Fruit fly (Drosophila melanogaster) whole organism, wandering third instar larva: ENCODE measurements around the gene CG2926.
A peak's percentile ranks its signal among the peaks of the same experiment; 100 is the strongest.

ENCODE experiments used
- CG32264 ChIP-seq: fragments of 200-800 bp; sonication (Bioruptor generic); optimal IDR thresholded peaks from 2 replicates; lab custom pipeline; 2016; ENCODE audit warnings: missing biosample characterization, missing genetic modification characterization
- CG9705 ChIP-seq: fragments of 200-800 bp; sonication (Bioruptor generic); optimal IDR thresholded peaks from 2 replicates; lab custom pipeline; 2018; ENCODE audit warnings: missing biosample characterization, mild to moderate bottlenecking, missing genetic modification characterization
- CrebA ChIP-seq: fragments of 200-800 bp; sonication (Bioruptor generic); optimal IDR thresholded peaks from 2 replicates; lab custom pipeline; 2016; ENCODE audit warnings: missing biosample characterization, mild to moderate bottlenecking, missing genetic modification characterization, borderline replicate concordance
- Dfd ChIP-seq: fragments of >200 bp; optimal IDR thresholded peaks from 2 replicates; lab custom pipeline; 2017; ENCODE audit warnings: missing biosample characterization, missing genetic modification characterization
- Dif ChIP-seq: fragments of 200-275, 200-300 bp; sonication (Bioruptor generic); optimal IDR thresholded peaks from 2 replicates; lab custom pipeline; 2018; ENCODE audit warnings: missing biosample characterization, missing genetic modification characterization; ENCODE audit not compliant: partially characterized antibody
- GATAd ChIP-seq: sonication (Bioruptor generic); optimal IDR thresholded peaks from 2 replicates; lab custom pipeline; 2016; ENCODE audit warnings: missing biosample characterization, missing genetic modification characterization
- Hnf4 ChIP-seq: fragments of 200-800 bp; sonication (Bioruptor generic); optimal IDR thresholded peaks from 2 replicates; lab custom pipeline; 2016; ENCODE audit warnings: missing biosample characterization, mild to moderate bottlenecking, missing genetic modification characterization
- Hr78 ChIP-seq: fragments of >200 bp; optimal IDR thresholded peaks from 2 replicates; lab custom pipeline; 2017; ENCODE audit warnings: missing biosample characterization, missing genetic modification characterization
- Hr83 ChIP-seq: fragments of 200-300 bp; sonication (Bioruptor generic); optimal IDR thresholded peaks from 2 replicates; lab custom pipeline; 2016; ENCODE audit warnings: missing biosample characterization, mild to moderate bottlenecking, missing genetic modification characterization, moderate library complexity; ENCODE audit not compliant: poor library complexity, severe bottlenecking
- Mio ChIP-seq: sonication (Bioruptor generic); optimal IDR thresholded peaks from 2 replicates; lab custom pipeline; 2016; ENCODE audit warnings: missing biosample characterization, missing genetic modification characterization
- Myc ChIP-seq: fragments of >200 bp; optimal IDR thresholded peaks from 2 replicates; lab custom pipeline; 2017
- OdsH ChIP-seq: fragments of 200-800 bp; sonication (Bioruptor generic); optimal IDR thresholded peaks from 2 replicates; lab custom pipeline; 2016; ENCODE audit warnings: missing biosample characterization, mild to moderate bottlenecking, missing genetic modification characterization
- Rel ChIP-seq, 2 experiments: fragments of 200-800 bp; sonication (Bioruptor generic) in 1 of 2; optimal IDR thresholded peaks; 2 replicates in 1 of 2; 3 replicates in 1 of 2; lab custom pipeline; 2016 to 2019; ENCODE audit warnings: mild to moderate bottlenecking in 2 of 2, missing biosample characterization in 2 of 2, missing genetic modification characterization in 2 of 2, moderate library complexity in 1 of 2
- Sp1 ChIP-seq: fragments of 200-800 bp; sonication (Bioruptor generic); optimal IDR thresholded peaks from 3 replicates; lab custom pipeline; 2019; ENCODE audit warnings: missing biosample characterization, mild to moderate bottlenecking, missing genetic modification characterization, moderate library complexity
- Vsx2 ChIP-seq: fragments of 200-300, 225-300 bp; sonication (Bioruptor generic); optimal IDR thresholded peaks from 2 replicates; lab custom pipeline; 2018; ENCODE audit warnings: missing biosample characterization, missing genetic modification characterization; ENCODE audit not compliant: partially characterized antibody
- br ChIP-seq: fragments of 200-800 bp; sonication (Bioruptor generic); optimal IDR thresholded peaks from 2 replicates; lab custom pipeline; 2016; ENCODE audit warnings: missing biosample characterization, missing genetic modification characterization
- brk ChIP-seq: fragments of 200-800 bp; sonication (Bioruptor generic); optimal IDR thresholded peaks from 2 replicates; lab custom pipeline; 2016; ENCODE audit warnings: missing biosample characterization, mild to moderate bottlenecking, missing genetic modification characterization
- dl ChIP-seq, 2 experiments: fragments of 175-275, 200-275 bp in 1 of 2; fragments of 200-275 bp in 1 of 2; sonication (Bioruptor generic); optimal IDR thresholded peaks; lab custom pipeline; 2018; ENCODE audit warnings: mild to moderate bottlenecking in 2 of 2, missing biosample characterization in 2 of 2, missing genetic modification characterization in 2 of 2, moderate library complexity in 2 of 2; ENCODE audit not compliant: partially characterized antibody in 2 of 2, insufficient read depth in 1 of 2
- dmrt93B ChIP-seq: fragments of 200-800 bp; sonication (Bioruptor generic); optimal IDR thresholded peaks from 2 replicates; lab custom pipeline; 2018; ENCODE audit warnings: missing biosample characterization, mild to moderate bottlenecking, missing genetic modification characterization
- dsf ChIP-seq: sonication (Bioruptor generic); optimal IDR thresholded peaks from 2 replicates; lab custom pipeline; 2016; ENCODE audit warnings: missing biosample characterization, missing genetic modification characterization, borderline replicate concordance
- ey ChIP-seq: fragments of 200-800 bp; sonication (Bioruptor generic); optimal IDR thresholded peaks from 2 replicates; lab custom pipeline; 2016; ENCODE audit warnings: missing biosample characterization, missing genetic modification characterization
- fru ChIP-seq: fragments of 200-800 bp; sonication (Bioruptor generic); optimal IDR thresholded peaks from 3 replicates; lab custom pipeline; 2016; ENCODE audit warnings: missing biosample characterization, mild to moderate bottlenecking, missing genetic modification characterization
- h ChIP-seq: fragments of 200-800 bp; sonication (Bioruptor generic); optimal IDR thresholded peaks from 3 replicates; lab custom pipeline; 2016; ENCODE audit warnings: missing biosample characterization, mild to moderate bottlenecking, missing genetic modification characterization
- jim ChIP-seq: fragments of 175-275, 200-325 bp; sonication (Bioruptor generic); optimal IDR thresholded peaks from 2 replicates; lab custom pipeline; 2016; ENCODE audit warnings: missing biosample characterization, mild to moderate bottlenecking, missing genetic modification characterization
- lola ChIP-seq: fragments of >200 bp; optimal IDR thresholded peaks from 2 replicates; lab custom pipeline; 2017; ENCODE audit warnings: missing biosample characterization, missing genetic modification characterization
- pan ChIP-seq: fragments of >200 bp; optimal IDR thresholded peaks from 2 replicates; lab custom pipeline; 2017
- psq ChIP-seq: fragments of 200-800 bp; sonication (Bioruptor generic); optimal IDR thresholded peaks from 3 replicates; lab custom pipeline; 2017; ENCODE audit warnings: missing biosample characterization, mild to moderate bottlenecking, missing genetic modification characterization, moderate library complexity
- rgr ChIP-seq: fragments of 200-800 bp; sonication (Bioruptor generic); optimal IDR thresholded peaks from 3 replicates; lab custom pipeline; 2016; ENCODE audit warnings: missing biosample characterization, mild to moderate bottlenecking, missing genetic modification characterization
- sage ChIP-seq: fragments of 200-800 bp; sonication (Bioruptor generic); optimal IDR thresholded peaks from 2 replicates; lab custom pipeline; 2016; ENCODE audit warnings: missing biosample characterization, mild to moderate bottlenecking, missing genetic modification characterization
- sv ChIP-seq: fragments of 200-800 bp; sonication (Bioruptor generic); optimal IDR thresholded peaks from 3 replicates; lab custom pipeline; 2016; ENCODE audit warnings: missing biosample characterization, missing genetic modification characterization
- tai ChIP-seq: sonication (Bioruptor generic); optimal IDR thresholded peaks from 2 replicates; lab custom pipeline; 2016; ENCODE audit warnings: missing biosample characterization, missing genetic modification characterization
- woc ChIP-seq: sonication (Bioruptor generic); optimal IDR thresholded peaks from 2 replicates; lab custom pipeline; 2016; ENCODE audit warnings: missing biosample characterization, mild to moderate bottlenecking, missing genetic modification characterization

Gene CG2926

DNA sequence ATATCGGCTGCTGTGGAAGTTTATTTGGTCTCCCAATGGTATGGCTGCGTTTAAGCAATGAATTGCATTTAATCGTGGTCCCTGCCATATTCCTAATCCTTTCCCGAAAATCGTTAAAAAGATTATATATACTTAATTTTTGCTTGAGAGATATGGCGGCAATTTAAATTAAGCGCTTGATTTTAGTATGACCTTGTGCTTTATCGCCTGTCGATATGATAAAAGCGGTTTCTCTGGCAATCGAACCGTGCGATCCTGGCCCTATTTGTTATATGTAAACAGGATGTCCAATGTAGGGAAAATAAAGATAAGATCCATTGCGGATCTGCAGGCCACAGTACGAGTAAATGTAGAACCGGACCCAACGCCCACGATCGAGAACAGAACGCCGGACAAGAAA lies 33.3 kb downstream of the CG2926 start, which contains the start of gene Snm1:
Gene Snm1, plus strand, starts transcription at position 233 of the 400 bp plus-strand sequence.
- no peak for TF ChIP-seq dmrt93B (GFP tag; lab: Kevin White, UChicago)
- peak; percentile 71 for TF ChIP-seq Dif (GFP tag; lab: Kevin White, UChicago)
- no peak for TF ChIP-seq GATAd (GFP tag; lab: Kevin White, UChicago)
- TF ChIP-seq h = no peak
- peak; percentile 91 for TF ChIP-seq Vsx2 (GFP tag; lab: Kevin White, UChicago)
- TF ChIP-seq, all 38 proteins: peak for 2

DNA sequence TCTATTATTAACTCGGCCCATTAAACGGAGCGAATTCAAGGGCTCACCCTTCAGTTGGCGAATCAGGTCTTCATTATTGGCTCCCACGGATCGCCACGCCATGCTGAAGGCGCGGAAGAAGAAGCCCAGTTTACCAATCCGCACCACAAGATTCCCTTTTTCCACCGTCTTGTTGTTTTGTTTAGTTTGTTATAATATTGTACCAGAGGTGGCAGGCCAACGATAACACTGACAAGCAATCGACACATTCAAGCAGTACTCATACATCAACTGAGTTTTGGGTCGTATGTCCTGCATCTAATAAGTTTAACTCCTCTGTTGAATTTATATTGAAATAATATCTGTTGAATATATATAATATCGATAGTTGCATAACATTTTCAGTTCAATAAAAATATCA lies 34.1 kb downstream of the CG2926 start, which contains the start of gene Pcmt:
Gene Pcmt, minus strand, starts transcription at position 235 of the 400 bp plus-strand sequence.
- TF ChIP-seq br (no peak), Vsx2 (GFP tag; lab: Kevin White, UChicago) (no peak), CG9705 (no peak), Myc (lab: Kevin White, UChicago) (no peak), h (no peak), brk (GFP tag; lab: Kevin White, UChicago) (no peak), fru (GFP tag; lab: Kevin White, UChicago) (no peak), OdsH (no peak), pan (lab: Kevin White, UChicago) (no peak), Dfd (GFP tag; lab: Kevin White, UChicago) (no peak), ey (GFP tag; lab: Kevin White, UChicago) (no peak), Sp1 (GFP tag; lab: Kevin White, UChicago) (no peak), Rel (GFP tag; optimal IDR thresholded peaks at IDR 0.05; lab: Kevin White, UChicago) (no peak), Rel (tag; optimal IDR thresholded peaks at IDR 0.05; lab: Kevin White, UChicago) (no peak), dl (GFP tag; optimal IDR thresholded peaks at IDR 0.05; lab: Kevin White, UChicago; ENCODE audit: insufficient read depth in 1 of 2, partially characterized antibody in 2 of 2) (no peak), Mio (GFP tag; lab: Kevin White, UChicago) (no peak)

DNA sequence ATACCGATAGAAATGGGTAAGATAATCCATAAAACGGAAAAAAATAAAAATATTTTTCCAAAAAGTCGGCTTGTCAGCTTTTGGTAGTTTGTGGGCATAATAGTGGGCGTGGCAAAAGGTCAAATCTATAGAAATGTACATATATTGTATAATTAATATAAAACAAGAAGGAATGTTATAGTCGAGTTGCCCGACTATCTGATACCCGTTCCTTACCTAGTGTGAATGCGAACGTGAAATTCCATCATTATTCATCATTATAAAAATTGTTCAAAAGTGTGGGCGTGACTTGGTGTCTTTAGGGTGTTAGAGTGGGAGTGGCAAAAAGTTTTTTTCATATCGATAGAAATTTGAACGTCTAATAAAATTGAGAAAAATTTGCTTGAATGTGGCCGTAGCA lies 36.6 kb downstream of the CG2926 start:
- no peak for TF ChIP-seq OdsH
- TF ChIP-seq woc (GFP tag; lab: Kevin White, UChicago) = no peak
- TF ChIP-seq brk (GFP tag; lab: Kevin White, UChicago) = no peak
- TF ChIP-seq jim (GFP tag; lab: Kevin White, UChicago) = no peak

DNA sequence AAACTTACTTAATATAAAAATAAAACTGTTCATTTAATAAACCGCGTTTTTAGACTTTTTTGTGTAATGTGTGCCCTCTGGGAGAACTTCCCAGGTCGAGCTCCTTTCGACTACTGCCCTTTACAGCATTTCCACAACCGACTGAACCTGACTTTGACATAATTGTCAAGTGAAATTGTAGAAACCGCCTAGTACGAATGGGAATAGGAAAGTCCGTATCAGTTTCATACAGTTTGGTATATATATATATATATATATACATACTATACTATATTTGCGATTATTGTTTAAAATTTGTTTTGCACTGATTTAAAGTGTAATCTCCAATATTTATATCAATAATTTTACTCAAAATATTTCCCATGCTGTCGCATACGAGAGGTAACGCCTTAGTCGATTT lies 37.1 kb downstream of the CG2926 start, which contains the start of gene mia:
Gene mia, minus strand, starts transcription at position 101 of the 400 bp plus-strand sequence.
- no peak for TF ChIP-seq dmrt93B (GFP tag; lab: Kevin White, UChicago)
- TF ChIP-seq Dfd (GFP tag; lab: Kevin White, UChicago) = no peak

DNA sequence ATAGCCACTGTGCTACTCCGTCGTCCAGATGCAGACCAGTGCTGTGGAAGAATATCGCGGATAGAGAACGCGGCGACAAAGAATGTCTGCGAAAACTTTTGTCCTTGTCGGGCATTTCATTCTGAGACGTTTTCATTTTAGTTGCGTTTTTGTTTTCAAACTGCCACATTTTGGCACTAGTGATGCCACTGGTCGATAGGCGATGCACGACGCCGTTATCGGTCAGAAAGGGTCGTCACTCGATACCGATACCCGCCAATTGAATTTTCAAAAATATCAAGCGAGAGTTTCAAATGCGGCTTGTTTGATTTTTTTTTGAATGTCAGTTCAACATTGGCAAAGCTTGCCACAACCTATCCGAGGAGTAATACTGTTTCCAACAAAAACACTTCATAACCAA lies 37.7 kb downstream of the CG2926 start:
- TF ChIP-seq Hnf4 (GFP tag; lab: Kevin White, UChicago) = no peak
- TF ChIP-seq ey (GFP tag; lab: Kevin White, UChicago) = no peak
- TF ChIP-seq rgr = no peak
- TF ChIP-seq woc (GFP tag; lab: Kevin White, UChicago) = no peak
- no peak for TF ChIP-seq CrebA (GFP tag; lab: Kevin White, UChicago)
- TF ChIP-seq lola = no peak
- TF ChIP-seq tai = no peak
- no peak for TF ChIP-seq CG32264 (GFP tag; lab: Kevin White, UChicago)
- no peak for TF ChIP-seq brk (GFP tag; lab: Kevin White, UChicago)
- no peak for TF ChIP-seq Mio (GFP tag; lab: Kevin White, UChicago)
- TF ChIP-seq Hr83 (GFP tag; lab: Kevin White, UChicago) = no peak
- TF ChIP-seq psq (GFP tag; lab: Kevin White, UChicago) = no peak
- no peak for TF ChIP-seq Dfd (GFP tag; lab: Kevin White, UChicago)
- no peak for TF ChIP-seq Myc (lab: Kevin White, UChicago)
- no peak for TF ChIP-seq Hr78 (GFP tag; lab: Kevin White, UChicago)
- no peak for TF ChIP-seq sage
- TF ChIP-seq dsf (GFP tag; lab: Kevin White, UChicago) = no peak
- TF ChIP-seq br = no peak
- TF ChIP-seq OdsH = no peak
- TF ChIP-seq sv (GFP tag; lab: Kevin White, UChicago) = no peak
